In the genomic region with DNA sequence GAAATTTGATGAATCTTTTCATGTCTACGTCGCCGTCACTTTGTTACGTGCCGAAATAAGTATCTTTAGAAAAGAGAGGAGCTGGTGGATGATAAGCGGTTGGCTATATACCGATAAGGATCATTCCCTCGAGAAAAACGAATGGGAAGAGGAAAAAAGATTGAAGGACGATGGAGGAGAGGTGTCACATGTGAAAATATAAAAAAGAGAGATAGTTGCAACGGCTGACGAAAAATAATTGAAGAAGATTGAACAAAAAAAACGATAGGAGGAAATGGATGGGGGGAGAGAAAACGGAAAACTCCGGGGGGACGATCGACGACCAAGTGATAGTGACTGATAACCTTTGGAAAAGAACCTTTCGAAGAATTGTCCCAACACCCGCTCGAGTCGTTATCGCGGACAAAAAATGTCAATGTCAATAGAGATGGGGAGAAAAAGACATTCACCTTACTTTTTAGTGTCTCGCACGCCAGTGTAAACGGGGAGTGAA, we compare ENCODE assay signal across 6 worm cellular contexts.
TF ChIP-seq lines count a peak whose summit lies in the region.

No protein-coding gene starts in this region.

TF ChIP-seq in whole organism, L1 larva, 84 proteins besides CTCF, POLR2A, EP300 and RAD21 (continued from another document and continues in another):
- TF ChIP-seq efl-3 (GFP tag; optimal IDR thresholded peaks at IDR 0.05; lab: Kevin White, UChicago) (no peak), vab-15 (tag; optimal IDR thresholded peaks at IDR 0.05; lab: Kevin White, UChicago) (peak; percentile 29), nhr-90 (tag; optimal IDR thresholded peaks at IDR 0.05; lab: Kevin White, UChicago; ENCODE audit: poor library complexity) (peak; percentile 80), unc-62 (GFP tag; optimal IDR thresholded peaks at IDR 0.05; lab: Kevin White, UChicago) (no peak), egl-27 (tag; optimal IDR thresholded peaks at IDR 0.05; lab: Kevin White, UChicago) (peak; percentile 10 to 42), mef-2 (tag; optimal IDR thresholded peaks at IDR 0.05; lab: Kevin White, UChicago) (no peak), rnt-1 (tag; optimal IDR thresholded peaks at IDR 0.05; lab: Kevin White, UChicago) (peak; percentile 67), dsc-1 (tag; optimal IDR thresholded peaks at IDR 0.05; lab: Kevin White, UChicago) (no peak), unc-30 (tag; optimal IDR thresholded peaks at IDR 0.05; lab: Kevin White, UChicago) (no peak), fos-1 (tag; optimal IDR thresholded peaks at IDR 0.05; lab: Kevin White, UChicago) (peak; percentile 2), lin-14 (GFP tag; optimal IDR thresholded peaks at IDR 0.05; lab: Kevin White, UChicago) (peak; percentile 94), mep-1 (tag; optimal IDR thresholded peaks at IDR 0.05; lab: Kevin White, UChicago) (peak; percentile 38), Y116A8C.19 (tag; optimal IDR thresholded peaks at IDR 0.05; lab: Kevin White, UChicago; ENCODE audit: borderline replicate concordance) (no peak), nhr-71 (tag; optimal IDR thresholded peaks at IDR 0.05; lab: Kevin White, UChicago) (peak; percentile 92), unc-86 (tag; optimal IDR thresholded peaks at IDR 0.05; lab: Kevin White, UChicago) (no peak), fkh-10 (GFP tag; optimal IDR thresholded peaks at IDR 0.05; lab: Kevin White, UChicago) (no peak), sox-4 (tag; optimal IDR thresholded peaks at IDR 0.05; lab: Kevin White, UChicago) (no peak), mdl-1 (tag; optimal IDR thresholded peaks at IDR 0.05; lab: Kevin White, UChicago) (peak in 1 of 2 experiments; percentile 67), nhr-20 (tag; optimal IDR thresholded peaks at IDR 0.05; lab: Kevin White, UChicago) (peak; percentile 95), efl-1 (optimal IDR thresholded peaks at IDR 0.05; lab: Kevin White, UChicago) (peak; percentile 21 to 32), efl-1 (GFP tag; optimal IDR thresholded peaks at IDR 0.05 in 1 of 2; lab: Kevin White, UChicago) (peak; percentile 3 to 94)

TF ChIP-seq in whole organism, L2 larva, 48 proteins besides CTCF, POLR2A, EP300 and RAD21 (continued from another document and continues in another):
- TF ChIP-seq C34F6.9 (tag; optimal IDR thresholded peaks at IDR 0.05; lab: Kevin White, UChicago) (peak; percentile 47), mbf-1 (tag; optimal IDR thresholded peaks at IDR 0.05; lab: Kevin White, UChicago) (no peak), lin-13 (GFP tag; optimal IDR thresholded peaks at IDR 0.05; lab: Kevin White, UChicago) (no peak), gmeb-1 (tag; optimal IDR thresholded peaks at IDR 0.05; lab: Kevin White, UChicago) (peak; percentile 73), unc-39 (tag; optimal IDR thresholded peaks at IDR 0.05; lab: Kevin White, UChicago) (no peak), Y55F3AM.14 (GFP tag; optimal IDR thresholded peaks at IDR 0.05; lab: Kevin White, UChicago) (peak; percentile 77), skn-1 (tag; optimal IDR thresholded peaks at IDR 0.05; lab: Kevin White, UChicago) (no peak), R02D3.7 (tag; optimal IDR thresholded peaks at IDR 0.05; lab: Kevin White, UChicago) (no peak), nhr-10 (tag; optimal IDR thresholded peaks at IDR 0.05; lab: Kevin White, UChicago) (peak; percentile 54), nhr-21 (tag; optimal IDR thresholded peaks at IDR 0.05; lab: Kevin White, UChicago) (peak; percentile 91), F13H6.1 (tag; optimal IDR thresholded peaks at IDR 0.05; lab: Kevin White, UChicago) (peak; percentile 88), crh-2 (tag; optimal IDR thresholded peaks at IDR 0.05; lab: Kevin White, UChicago) (peak; percentile 81), egl-27 (tag; optimal IDR thresholded peaks at IDR 0.05; lab: Kevin White, UChicago) (peak; percentile 85), mab-5 (tag; optimal IDR thresholded peaks at IDR 0.05; lab: Kevin White, UChicago) (no peak), nhr-77 (tag; optimal IDR thresholded peaks at IDR 0.05; lab: Kevin White, UChicago) (no peak), snpc-4 (tag; optimal IDR thresholded peaks at IDR 0.05; lab: Kevin White, UChicago) (no peak), mdl-1 (tag; optimal IDR thresholded peaks at IDR 0.05; lab: Kevin White, UChicago) (peak in 1 of 2 experiments; percentile 75), aly-2 (tag; optimal IDR thresholded peaks at IDR 0.05; lab: Kevin White, UChicago) (no peak), blmp-1 (tag; optimal IDR thresholded peaks at IDR 0.05; lab: Kevin White, UChicago; ENCODE audit: insufficient read depth) (peak; percentile 66), fos-1 (tag; optimal IDR thresholded peaks at IDR 0.05; lab: Kevin White, UChicago) (peak; percentile 87), peb-1 (tag; optimal IDR thresholded peaks at IDR 0.05; lab: Kevin White, UChicago) (no peak), ztf-11 (tag; optimal IDR thresholded peaks at IDR 0.05; lab: Kevin White, UChicago) (no peak)

TF ChIP-seq in whole organism, L3 larva, 47 proteins besides CTCF, POLR2A, EP300 and RAD21 (continued from another document and continues in another):
- TF ChIP-seq unc-39 (tag; optimal IDR thresholded peaks at IDR 0.05; lab: Kevin White, UChicago) (no peak), skn-1 (tag; optimal IDR thresholded peaks at IDR 0.05; lab: Kevin White, UChicago) (peak; percentile 83), elt-1 (tag; optimal IDR thresholded peaks at IDR 0.05; lab: Kevin White, UChicago) (peak; percentile 96), mml-1 (tag; optimal IDR thresholded peaks at IDR 0.05; lab: Kevin White, UChicago) (no peak), pha-4 (tag; optimal IDR thresholded peaks at IDR 0.05; lab: Kevin White, UChicago) (peak; percentile 98), lin-15B (tag; optimal IDR thresholded peaks at IDR 0.05; lab: Kevin White, UChicago) (no peak), aly-2 (tag; optimal IDR thresholded peaks at IDR 0.05; lab: Kevin White, UChicago) (no peak), egl-27 (tag; optimal IDR thresholded peaks at IDR 0.05; lab: Kevin White, UChicago) (peak; percentile 55), elt-2 (tag; optimal IDR thresholded peaks at IDR 0.05; lab: Kevin White, UChicago) (peak; percentile 100), lin-39 (tag; optimal IDR thresholded peaks at IDR 0.05; lab: Kevin White, UChicago) (peak; percentile 87), jun-1 (tag; optimal IDR thresholded peaks at IDR 0.05; lab: Kevin White, UChicago) (peak; percentile 92), lsy-12 (tag; optimal IDR thresholded peaks at IDR 0.05; lab: Kevin White, UChicago) (peak; percentile 31), ceh-82 (tag; optimal IDR thresholded peaks at IDR 0.05; lab: Kevin White, UChicago) (no peak), nhr-67 (tag; optimal IDR thresholded peaks at IDR 0.05; lab: Kevin White, UChicago) (no peak), nhr-23 (tag; optimal IDR thresholded peaks at IDR 0.05; lab: Kevin White, UChicago) (peak; percentile 71), fkh-10 (GFP tag; optimal IDR thresholded peaks at IDR 0.05; lab: Kevin White, UChicago) (no peak), zag-1 (tag; optimal IDR thresholded peaks at IDR 0.05; lab: Kevin White, UChicago) (no peak), eor-1 (tag; optimal IDR thresholded peaks at IDR 0.05; lab: Kevin White, UChicago) (peak in 1 of 2 experiments; percentile 59), unc-62 (GFP tag; optimal IDR thresholded peaks at IDR 0.05; lab: Kevin White, UChicago) (peak; percentile 25), daf-12 (tag; optimal IDR thresholded peaks at IDR 0.05; lab: Kevin White, UChicago) (no peak), sea-2 (GFP tag; optimal IDR thresholded peaks at IDR 0.05; lab: Kevin White, UChicago) (no peak), nhr-237 (tag; optimal IDR thresholded peaks at IDR 0.05; lab: Kevin White, UChicago) (no peak)

TF ChIP-seq in whole organism, L4 larva, 104 proteins besides CTCF, POLR2A, EP300 and RAD21 (continued from another document and continues in another):
- peak; percentile 79; the same call in 1 of the 2 replicates for TF ChIP-seq lin-1 (GFP tag; IDR thresholded peaks at IDR 0.05; lab: Robert Waterston, UW)
- peak; percentile 78 for TF ChIP-seq gei-8 (GFP tag; optimal IDR thresholded peaks at IDR 0.05; lab: Kevin White, UChicago)
- TF ChIP-seq dpl-1 (GFP tag; optimal IDR thresholded peaks at IDR 0.05; lab: Kevin White, UChicago): peak; percentile 33
- peak; percentile 67 to 80 for TF ChIP-seq lsy-2 (tag; optimal IDR thresholded peaks at IDR 0.05; lab: Kevin White, UChicago)
- TF ChIP-seq nhr-42 (GFP tag; IDR thresholded peaks at IDR 0.05; lab: Robert Waterston, UW): 0 out of 2 replicates have a peak, but pooled peaks have one; percentile 27
- peak; percentile 79 for TF ChIP-seq nhr-25 (tag; optimal IDR thresholded peaks at IDR 0.05; lab: Kevin White, UChicago; ENCODE audit: borderline replicate concordance, insufficient read depth)
- TF ChIP-seq aha-1 (tag; lab: Kevin White, UChicago): peak; percentile 99
- peak; percentile 66 for TF ChIP-seq nhr-10 (tag; optimal IDR thresholded peaks at IDR 0.05; lab: Kevin White, UChicago)
- no peak for TF ChIP-seq D1046.2 (GFP tag; IDR thresholded peaks at IDR 0.05; lab: Robert Waterston, UW)
- peak; percentile 4; the same call in 1 of the 2 replicates for TF ChIP-seq Y75B8A.6 (GFP tag; IDR thresholded peaks at IDR 0.05; lab: Robert Waterston, UW)
- TF ChIP-seq mep-1 (tag; optimal IDR thresholded peaks at IDR 0.05; lab: Kevin White, UChicago): peak; percentile 82
- peak; percentile 28 for TF ChIP-seq mes-2 (tag; optimal IDR thresholded peaks at IDR 0.05; lab: Kevin White, UChicago; ENCODE audit: poor library complexity, severe bottlenecking)
- TF ChIP-seq saeg-2 (GFP tag; IDR thresholded peaks at IDR 0.05; lab: Robert Waterston, UW): peak; percentile 18; the same call in 1 of the 2 replicates
- peak; percentile 0 for TF ChIP-seq rbr-2 (tag; optimal IDR thresholded peaks at IDR 0.05; lab: Kevin White, UChicago)
- peak; percentile 30 for TF ChIP-seq set-16 (GFP tag; IDR thresholded peaks at IDR 0.05; lab: Robert Waterston, UW)
- peak; percentile 54 for TF ChIP-seq duxl-1 (tag; optimal IDR thresholded peaks at IDR 0.05; lab: Kevin White, UChicago; ENCODE audit: poor library complexity)
- TF ChIP-seq nhr-28 (tag; optimal IDR thresholded peaks at IDR 0.05; lab: Kevin White, UChicago): peak; percentile 90
- peak; percentile 65 for TF ChIP-seq mxl-3 (GFP tag; optimal IDR thresholded peaks at IDR 0.05; lab: Kevin White, UChicago)
- TF ChIP-seq daf-16 (GFP tag; optimal IDR thresholded peaks at IDR 0.05; lab: Kevin White, UChicago): peak; percentile 68 to 73
- peak; percentile 59 for TF ChIP-seq daf-16 (tag; optimal IDR thresholded peaks at IDR 0.05; lab: Kevin White, UChicago)
- no peak for TF ChIP-seq egl-27 (tag; optimal IDR thresholded peaks at IDR 0.05; lab: Kevin White, UChicago)

TF ChIP-seq in whole organism, mixed stage, embryonic, 35 proteins besides CTCF, POLR2A, EP300 and RAD21 (continued from another document):
- TF ChIP-seq unc-120 (tag; optimal IDR thresholded peaks at IDR 0.05; lab: Kevin White, UChicago; ENCODE audit: poor library complexity, severe bottlenecking): peak; percentile 13
- TF ChIP-seq nhr-237 (tag; optimal IDR thresholded peaks at IDR 0.05; lab: Kevin White, UChicago): no peak
- no peak for TF ChIP-seq ces-1 (GFP tag; optimal IDR thresholded peaks at IDR 0.05; lab: Kevin White, UChicago)
- TF ChIP-seq sptf-1 (tag; optimal IDR thresholded peaks at IDR 0.05; lab: Kevin White, UChicago): no peak
- TF ChIP-seq bed-3 (GFP tag; optimal IDR thresholded peaks at IDR 0.05; lab: Kevin White, UChicago): no peak
- TF ChIP-seq ztf-11 (tag; optimal IDR thresholded peaks at IDR 0.05; lab: Kevin White, UChicago): no peak
- no peak for TF ChIP-seq lin-32 (GFP tag; optimal IDR thresholded peaks at IDR 0.05; lab: Kevin White, UChicago)
- TF ChIP-seq lin-13 (tag; optimal IDR thresholded peaks at IDR 0.05; lab: Kevin White, UChicago): no peak
- TF ChIP-seq blmp-1 (tag; optimal IDR thresholded peaks at IDR 0.05; lab: Kevin White, UChicago): no peak
- TF ChIP-seq unc-39 (tag; optimal IDR thresholded peaks at IDR 0.05; lab: Kevin White, UChicago): no peak
- TF ChIP-seq pha-4 (tag; optimal IDR thresholded peaks at IDR 0.05; lab: Kevin White, UChicago): no peak
- TF ChIP-seq elt-1 (tag; optimal IDR thresholded peaks at IDR 0.05; lab: Kevin White, UChicago; ENCODE audit: borderline replicate concordance, insufficient read depth): peak; percentile 11
- no peak for TF ChIP-seq M03D4.4 (tag; optimal IDR thresholded peaks at IDR 0.05; lab: Kevin White, UChicago)

TF ChIP-seq in whole organism, young adult, 124 proteins besides CTCF, POLR2A, EP300 and RAD21 (continued from another document):
- TF ChIP-seq K11D2.4 (GFP tag; IDR thresholded peaks at IDR 0.05; lab: Robert Waterston, UW) (peak; percentile 53), mcd-1 (GFP tag; IDR thresholded peaks at IDR 0.05; lab: Robert Waterston, UW) (no peak), hsf-1 (GFP tag; IDR thresholded peaks at IDR 0.05; lab: Robert Waterston, UW) (no peak), D2030.7 (GFP tag; IDR thresholded peaks at IDR 0.05; lab: Robert Waterston, UW) (no peak), madf-10 (tag; optimal IDR thresholded peaks at IDR 0.05; lab: Kevin White, UChicago) (peak; percentile 97), lsl-1 (GFP tag; optimal IDR thresholded peaks at IDR 0.05; lab: Kevin White, UChicago) (peak; percentile 11), snpc-4 (GFP tag; optimal IDR thresholded peaks at IDR 0.05; lab: Kevin White, UChicago) (no peak), snpc-4 (tag; optimal IDR thresholded peaks at IDR 0.05; lab: Kevin White, UChicago) (peak in 3 of 4 experiments; percentile 35 to 54 (median 53)), tbp1 (GFP tag; optimal IDR thresholded peaks at IDR 0.05; lab: Kevin White, UChicago) (peak; percentile 39), cebp-1 (GFP tag; IDR thresholded peaks at IDR 0.05; lab: Robert Waterston, UW) (no peak), cebp-1 (tag; optimal IDR thresholded peaks at IDR 0.05; lab: Kevin White, UChicago) (peak; percentile 67), F22D6.2 (tag; optimal IDR thresholded peaks at IDR 0.05; lab: Kevin White, UChicago) (peak; percentile 78), fkh-3 (tag; optimal IDR thresholded peaks at IDR 0.05; lab: Kevin White, UChicago) (no peak), F52B5.7 (tag; optimal IDR thresholded peaks at IDR 0.05; lab: Kevin White, UChicago) (no peak), aptf-2 (GFP tag; conservative IDR thresholded peaks at IDR 0.05; lab: Robert Waterston, UW) (no peak), ceh-79 (tag; optimal IDR thresholded peaks at IDR 0.05; lab: Kevin White, UChicago) (no peak), chd-7 (tag; optimal IDR thresholded peaks at IDR 0.05; lab: Kevin White, UChicago) (peak; percentile 65), ceh-58 (GFP tag; IDR thresholded peaks at IDR 0.05; lab: Robert Waterston, UW) (no peak), let-607 (tag; optimal IDR thresholded peaks at IDR 0.05; lab: Kevin White, UChicago) (peak; percentile 11 to 80), ztf-26 (tag; optimal IDR thresholded peaks at IDR 0.05; lab: Kevin White, UChicago) (peak; percentile 53), nfyb-1 (GFP tag; IDR thresholded peaks at IDR 0.05; lab: Robert Waterston, UW) (peak; percentile 64), zfh-2 (GFP tag; conservative IDR thresholded peaks at IDR 0.05; lab: Robert Waterston, UW) (peak; percentile 63), B0336.3 (GFP tag; IDR thresholded peaks at IDR 0.05; lab: Robert Waterston, UW) (peak; percentile 62; the same call in 1 of the 2 replicates), gei-17 (GFP tag; optimal IDR thresholded peaks at IDR 0.05; lab: Kevin White, UChicago) (peak; percentile 3)
